Fruit fly (Drosophila melanogaster) S2 (cell line): ENCODE results near the gene Rubicon.

Source experiments
- CG8478 ChIP-seq: fragments of >200 bp; optimal IDR thresholded peaks from 2 replicates; lab custom pipeline; 2018
- CTCF ChIP-seq, 2 experiments: fragments of >200 bp; optimal IDR thresholded peaks; 2 replicates each; lab custom pipeline; 2018

DNA sequence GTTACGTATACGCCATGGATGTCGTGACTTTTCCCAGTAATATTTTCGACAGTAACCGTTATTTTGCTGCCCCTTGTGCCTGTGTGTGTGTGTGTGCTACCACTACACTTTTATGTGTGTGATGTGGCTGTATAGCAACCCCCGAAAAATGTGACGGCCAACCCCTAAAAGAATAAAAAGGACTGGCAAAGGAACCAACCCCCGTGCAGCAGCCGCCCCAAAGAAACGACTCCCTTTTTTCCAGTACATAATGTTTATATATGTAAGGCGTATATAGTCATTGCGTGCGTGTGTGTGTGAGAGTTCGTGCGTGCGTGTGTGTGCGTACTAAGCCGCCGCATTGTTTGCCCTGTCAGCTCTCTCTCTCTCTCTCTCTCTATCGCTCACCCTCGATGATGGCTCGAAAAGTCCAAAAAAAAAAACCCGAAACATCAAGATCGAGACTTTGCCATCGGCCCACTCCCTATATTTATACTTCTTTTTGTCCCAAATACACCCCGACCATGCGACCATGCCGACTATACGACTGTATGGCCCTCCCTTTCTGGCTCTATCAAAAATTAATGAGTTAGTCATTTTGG is 36.1 kb upstream of the Rubicon start:
- TF ChIP-seq CTCF (optimal IDR thresholded peaks at IDR 0.05; lab: Kevin White, UChicago) (no peak), CG8478 (lab: Kevin White, UChicago) (no peak)
